Fruit fly (Drosophila melanogaster): Measurements from ENCODE around the gene RabGGTb.

DNA sequence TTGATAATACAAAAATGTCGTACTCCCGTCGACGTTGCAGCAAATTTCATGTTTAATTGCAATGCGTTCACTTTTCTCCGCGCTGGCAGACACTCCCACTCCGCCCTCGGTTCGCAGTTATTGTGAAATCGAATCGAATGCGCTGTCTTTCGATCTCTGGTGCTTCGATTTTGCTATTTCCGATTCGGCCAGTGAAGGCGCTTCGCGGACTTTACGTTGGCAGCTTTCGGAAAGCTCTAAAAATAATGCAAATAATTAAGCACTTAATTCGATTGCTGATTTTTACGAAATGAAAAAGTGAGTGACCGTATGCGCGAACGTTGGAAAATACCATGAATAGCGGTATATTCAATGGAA, 4.7 kb upstream of the RabGGTb start, which contains the start of gene Ifrd1:
- TF ChIP-seq psq (optimal IDR thresholded peaks at IDR 0.05) (no peak), insv (optimal IDR thresholded peaks at IDR 0.05) (no peak), Myc (optimal IDR thresholded peaks at IDR 0.05) (no peak), ttk (optimal IDR thresholded peaks at IDR 0.05) (no peak), Sin3A (optimal IDR thresholded peaks at IDR 0.05) (no peak), h (optimal IDR thresholded peaks at IDR 0.05) (no peak)

Data from Kc167 (cell line).